Fruit fly (Drosophila melanogaster) whole organism, embryonic: ENCODE measurements around the gene gig.

Source experiments
- Ada2b ChIP-seq: fragments of 200-800 bp; sonication (Bioruptor generic); IDR thresholded peaks from 2 replicates; pipeline ENCODE4 v1.3.6; 2022; ENCODE audit warnings: missing biosample characterization, missing genetic modification characterization
- B-H2 ChIP-seq: fragments of 200-800 bp; sonication (Bioruptor generic); optimal IDR thresholded peaks from 2 replicates; lab custom pipeline; 2018; ENCODE audit warnings: missing biosample characterization, mild to moderate bottlenecking, missing genetic modification characterization
- CG10267 ChIP-seq: fragments of 200-800 bp; sonication (Bioruptor generic); optimal IDR thresholded peaks from 2 replicates; lab custom pipeline; 2018; ENCODE audit warnings: missing biosample characterization, mild to moderate bottlenecking, missing genetic modification characterization, moderate library complexity
- CG10321 ChIP-seq: fragments of 200-800 bp; sonication (Bioruptor generic); IDR thresholded peaks from 2 replicates; pipeline ENCODE4 v1.3.6; 2022; ENCODE audit warnings: missing biosample characterization, missing genetic modification characterization
- CG12659 ChIP-seq: fragments of 200-800 bp; sonication (Bioruptor generic); optimal IDR thresholded peaks from 3 replicates; lab custom pipeline; 2017; ENCODE audit warnings: mild to moderate bottlenecking, missing biosample characterization, missing genetic modification reagents, missing genetic modification characterization
- CG13424 ChIP-seq: fragments of 200-800 bp; sonication (Bioruptor generic); optimal IDR thresholded peaks from 2 replicates; lab custom pipeline; 2019; ENCODE audit warnings: missing biosample characterization, mild to moderate bottlenecking, missing genetic modification characterization, moderate library complexity
- CG14014 ChIP-seq: fragments of 200-800 bp; sonication (Bioruptor generic); IDR thresholded peaks from 2 replicates; pipeline ENCODE4 v1.3.6; 2022; ENCODE audit warnings: missing biosample characterization, missing genetic modification characterization
- CG14710 ChIP-seq: fragments of 200-800 bp; sonication (Bioruptor generic); optimal IDR thresholded peaks from 3 replicates; lab custom pipeline; 2019; ENCODE audit warnings: missing biosample characterization, mild to moderate bottlenecking, missing genetic modification characterization, moderate library complexity
- CG17361 ChIP-seq: fragments of 200-800 bp; sonication (Bioruptor generic); IDR thresholded peaks from 3 replicates; pipeline ENCODE4 v1.3.6; 2022; ENCODE audit warnings: missing biosample characterization, missing genetic modification characterization
- CG17568 ChIP-seq: fragments of 200-800 bp; sonication (Bioruptor generic); optimal IDR thresholded peaks from 2 replicates; lab custom pipeline; 2018; ENCODE audit warnings: missing biosample characterization, mild to moderate bottlenecking, missing genetic modification characterization, moderate library complexity
- CG18011 ChIP-seq: fragments of 200-800 bp; sonication (Bioruptor generic); optimal IDR thresholded peaks from 2 replicates; lab custom pipeline; 2017; ENCODE audit warnings: missing biosample characterization, missing genetic modification characterization, mild to moderate bottlenecking, moderate library complexity, missing genotype
- CG1832 ChIP-seq: fragments of 200-800 bp; sonication (Bioruptor generic); optimal IDR thresholded peaks from 2 replicates; lab custom pipeline; 2017; ENCODE audit warnings: missing biosample characterization, mild to moderate bottlenecking, missing genetic modification characterization, inconsistent platforms
- CG2712 ChIP-seq: fragments of 200-800 bp; optimal IDR thresholded peaks from 3 replicates; lab custom pipeline; 2019; ENCODE audit warnings: missing biosample characterization, mild to moderate bottlenecking, missing genetic modification characterization, moderate library complexity
- CG32772 ChIP-seq: fragments of 200-800 bp; sonication (Bioruptor generic); IDR thresholded peaks from 2 replicates; pipeline ENCODE4 v1.3.6; 2022; ENCODE audit warnings: missing biosample characterization, missing genetic modification characterization
- CG3995 ChIP-seq: fragments of 200-800 bp; sonication (Bioruptor generic); optimal IDR thresholded peaks from 3 replicates; lab custom pipeline; 2016; ENCODE audit warnings: missing biosample characterization, missing genetic modification characterization
- CG4730 ChIP-seq: fragments of 200-800 bp; sonication (Bioruptor generic); IDR thresholded peaks from 2 replicates; pipeline ENCODE4 v1.3.6; 2022; ENCODE audit warnings: missing biosample characterization, missing genetic modification characterization
- CG7745 ChIP-seq: fragments of 200-800 bp; sonication (Bioruptor generic); optimal IDR thresholded peaks from 2 replicates; lab custom pipeline; 2018; ENCODE audit warnings: missing biosample characterization, mild to moderate bottlenecking, missing genetic modification characterization, moderate library complexity
- CG7963 ChIP-seq: fragments of 200-800 bp; sonication (Bioruptor generic); IDR thresholded peaks from 3 replicates; pipeline ENCODE4 v1.3.6; 2022; ENCODE audit warnings: missing biosample characterization, missing genetic modification characterization; ENCODE audit not compliant: partially characterized antibody
- Drgx ChIP-seq: fragments of 200-800 bp; sonication (Bioruptor generic); IDR thresholded peaks from 2 replicates; pipeline ENCODE4 v1.3.6; 2022; ENCODE audit warnings: missing biosample characterization, missing genetic modification characterization
- Lhr ChIP-seq: fragments of 200-800 bp; sonication (Bioruptor generic); optimal IDR thresholded peaks from 3 replicates; lab custom pipeline; 2017; ENCODE audit warnings: mild to moderate bottlenecking, missing biosample characterization, missing genetic modification reagents, missing genetic modification characterization
- MTF-1 ChIP-seq: fragments of 200-800 bp; sonication (Bioruptor generic); optimal IDR thresholded peaks from 2 replicates; lab custom pipeline; 2018; ENCODE audit warnings: missing biosample characterization, mild to moderate bottlenecking, missing genetic modification characterization, borderline replicate concordance
- NfI ChIP-seq: fragments of 200-800 bp; sonication (Bioruptor generic); optimal IDR thresholded peaks from 3 replicates; lab custom pipeline; 2018; ENCODE audit warnings: missing biosample characterization, mild to moderate bottlenecking, missing genetic modification characterization, moderate library complexity
- Oaz ChIP-seq: fragments of 200-800 bp; sonication (Bioruptor generic); IDR thresholded peaks from 2 replicates; pipeline ENCODE4 v1.3.6; 2022; ENCODE audit warnings: missing biosample characterization, missing genetic modification characterization
- Sox100B ChIP-seq: fragments of 200-800 bp; sonication (Bioruptor generic); optimal IDR thresholded peaks from 3 replicates; lab custom pipeline; 2018; ENCODE audit warnings: missing biosample characterization, mild to moderate bottlenecking, missing genetic modification characterization
- Sry-δ ChIP-seq: fragments of 200-800 bp; sonication (Bioruptor generic); optimal IDR thresholded peaks from 2 replicates; lab custom pipeline; 2016; ENCODE audit warnings: missing biosample characterization, missing genetic modification characterization
- Trl ChIP-seq, 3 experiments: fragments of >200 bp in 2 of 3; fragments of 200-800 bp in 1 of 3; sonication (Bioruptor generic) in 1 of 3; optimal IDR thresholded peaks; 2 replicates in 1 of 3; 3 replicates in 2 of 3; lab custom pipeline; 2016 to 2017; ENCODE audit warnings: missing biosample characterization in 1 of 3, missing genetic modification characterization in 1 of 3
- YL-1 ChIP-seq: fragments of 200-800 bp; sonication (Bioruptor generic); optimal IDR thresholded peaks from 3 replicates; lab custom pipeline; 2017; ENCODE audit warnings: missing biosample characterization, mild to moderate bottlenecking, missing genetic modification characterization
- al ChIP-seq: fragments of 200-800 bp; sonication (Bioruptor generic); IDR thresholded peaks from 2 replicates; pipeline ENCODE4 v1.3.6; 2022; ENCODE audit warnings: missing biosample characterization, missing genetic modification characterization
- aop ChIP-seq: fragments of 200-800 bp; sonication (Bioruptor generic); IDR thresholded peaks from 2 replicates; pipeline ENCODE4 v1.3.6; 2022; ENCODE audit warnings: missing biosample characterization, missing genetic modification characterization
- ato ChIP-seq: fragments of 200-800 bp; sonication (Bioruptor generic); IDR thresholded peaks from 2 replicates; pipeline ENCODE4 v1.3.6; 2022; ENCODE audit warnings: missing biosample characterization, missing genetic modification characterization; ENCODE audit not compliant: partially characterized antibody
- bigmax ChIP-seq: fragments of 200-800 bp; sonication (Bioruptor generic); optimal IDR thresholded peaks from 2 replicates; lab custom pipeline; 2018; ENCODE audit warnings: missing biosample characterization, mild to moderate bottlenecking, missing genetic modification characterization
- bowl ChIP-seq: fragments of 200-800 bp; sonication (Bioruptor generic); IDR thresholded peaks from 2 replicates; pipeline ENCODE4 v1.3.6; 2022; ENCODE audit warnings: missing biosample characterization, missing genetic modification characterization
- cato ChIP-seq: fragments of 200-800 bp; sonication (Bioruptor generic); optimal IDR thresholded peaks from 2 replicates; lab custom pipeline; 2016; ENCODE audit warnings: missing biosample characterization, missing genetic modification characterization, borderline replicate concordance
- corto ChIP-seq: fragments of 200-800 bp; sonication (Bioruptor generic); optimal IDR thresholded peaks from 2 replicates; lab custom pipeline; 2016; ENCODE audit warnings: missing biosample characterization, mild to moderate bottlenecking, missing genetic modification characterization, moderate library complexity
- crol ChIP-seq: fragments of 200-800 bp; sonication (Bioruptor generic); IDR thresholded peaks from 2 replicates; pipeline ENCODE4 v1.3.6; 2022; ENCODE audit warnings: missing biosample characterization, missing genetic modification characterization
- eve ChIP-seq, 2 experiments: fragments of >200 bp; optimal IDR thresholded peaks; 2 replicates each; lab custom pipeline; 2017; ENCODE audit warnings: missing biosample characterization in 2 of 2, missing genetic modification characterization in 2 of 2
- fru ChIP-seq: fragments of >200 bp; optimal IDR thresholded peaks from 2 replicates; lab custom pipeline; 2017
- lov ChIP-seq, 2 experiments: fragments of 200-800 bp in 1 of 2; fragments of >200 bp in 1 of 2; sonication (Bioruptor generic) in 1 of 2; IDR thresholded peaks in 1 of 2; optimal IDR thresholded peaks in 1 of 2; 2 replicates in 1 of 2; 3 replicates in 1 of 2; pipeline versions ENCODE4 v1.3.6 to Lab custom; 2017 to 2022; ENCODE audit warnings: missing biosample characterization in 1 of 2, missing genetic modification characterization in 1 of 2
- nerfin-1 ChIP-seq: fragments of 200-800 bp; sonication (Bioruptor generic); optimal IDR thresholded peaks from 3 replicates; lab custom pipeline; 2019; ENCODE audit warnings: missing biosample characterization, mild to moderate bottlenecking, missing genetic modification characterization, moderate library complexity
- org-1 ChIP-seq: fragments of 200-800 bp; sonication (Bioruptor generic); optimal IDR thresholded peaks from 2 replicates; lab custom pipeline; 2017; ENCODE audit warnings: missing biosample characterization, missing genetic modification characterization
- pros ChIP-seq: fragments of 200-800 bp; sonication (Bioruptor generic); optimal IDR thresholded peaks from 3 replicates; lab custom pipeline; 2019; ENCODE audit warnings: missing biosample characterization, mild to moderate bottlenecking, missing genetic modification characterization, moderate library complexity
- pum ChIP-seq: fragments of 200-800 bp; sonication (Bioruptor generic); optimal IDR thresholded peaks from 2 replicates; lab custom pipeline; 2016; ENCODE audit warnings: missing biosample characterization, missing genetic modification characterization
- rib ChIP-seq: fragments of 200-800 bp; sonication (Bioruptor generic); IDR thresholded peaks from 2 replicates; pipeline ENCODE4 v1.3.6; 2022; ENCODE audit warnings: missing biosample characterization, missing genetic modification characterization
- ro ChIP-seq: fragments of 200-800 bp; sonication (Bioruptor generic); IDR thresholded peaks from 2 replicates; pipeline ENCODE4 v1.3.6; 2022; ENCODE audit warnings: missing biosample characterization, missing genetic modification characterization
- schlank ChIP-seq: fragments of 200-800 bp; sonication (Bioruptor generic); optimal IDR thresholded peaks from 2 replicates; lab custom pipeline; 2018; ENCODE audit warnings: missing biosample characterization, mild to moderate bottlenecking, missing genetic modification characterization
- sens ChIP-seq: fragments of 200-800 bp; sonication (Bioruptor generic); peaks from one replicate; lab custom pipeline; 2016; ENCODE audit warnings: missing biosample characterization, missing genetic modification characterization
- sr ChIP-seq: fragments of 200-800 bp; sonication (Bioruptor generic); IDR thresholded peaks from 3 replicates; pipeline ENCODE4 v1.3.6; 2022; ENCODE audit warnings: missing biosample characterization, missing genetic modification characterization
- tll ChIP-seq, 2 experiments: fragments of 200-800 bp in 1 of 2; fragments of >200 bp in 1 of 2; sonication (Bioruptor generic) in 1 of 2; optimal IDR thresholded peaks; 2 replicates each; lab custom pipeline; 2017 to 2019; ENCODE audit warnings: missing biosample characterization in 2 of 2, missing genetic modification characterization in 2 of 2, mild to moderate bottlenecking in 1 of 2, moderate library complexity in 1 of 2
- usp ChIP-seq: fragments of >200 bp; optimal IDR thresholded peaks from 2 replicates; lab custom pipeline; 2017; ENCODE audit warnings: missing biosample characterization, missing genetic modification characterization
- yki ChIP-seq: fragments of >200 bp; optimal IDR thresholded peaks from 3 replicates; lab custom pipeline; 2018
- zf30C ChIP-seq: fragments of 200-800 bp; sonication (Bioruptor generic); optimal IDR thresholded peaks from 3 replicates; lab custom pipeline; 2018; ENCODE audit warnings: missing biosample characterization, mild to moderate bottlenecking, missing genetic modification characterization

The gig gene

DNA sequence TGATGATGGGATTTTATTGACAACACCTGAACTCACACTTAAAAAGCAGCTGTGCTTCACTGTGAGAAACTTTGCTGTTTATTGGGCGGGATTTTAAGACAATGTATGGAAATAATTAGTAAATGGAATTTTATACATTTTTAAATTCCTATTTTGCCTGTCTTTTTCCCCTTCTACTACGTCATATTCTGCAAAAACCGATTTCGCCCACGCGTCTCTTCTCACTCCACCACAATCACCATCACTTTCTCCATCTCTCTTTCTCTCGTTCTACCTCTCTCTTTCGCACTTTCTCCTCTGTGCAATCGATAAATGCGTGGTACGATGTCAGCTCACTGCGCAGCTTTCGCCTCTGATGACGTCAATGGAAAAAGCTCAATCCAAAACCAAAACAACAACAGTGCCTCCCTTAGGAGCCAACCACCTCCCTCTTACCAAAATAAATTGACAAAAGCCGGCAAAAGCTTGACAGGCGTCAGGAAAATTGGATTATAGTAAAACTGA lies 24.4 kb upstream of the gig start (continued):
- TF ChIP-seq CG10267 (tag; lab: Kevin White, UChicago), result no peak
- no peak for TF ChIP-seq bigmax
- TF ChIP-seq NfI (GFP tag; lab: Kevin White, UChicago), result no peak
- TF ChIP-seq aop (GFP tag; lab: Robert Waterston, UW), result no peak
- TF ChIP-seq Sry-δ (GFP tag; lab: Kevin White, UChicago), result no peak
- peak; percentile 60 for TF ChIP-seq sens (GFP tag; lab: Kevin White, UChicago)
- TF ChIP-seq B-H2 (GFP tag; lab: Kevin White, UChicago), result no peak
- peak; percentile 5 for TF ChIP-seq nerfin-1
- TF ChIP-seq sr (GFP tag; lab: Robert Waterston, UW), result peak; percentile 81
- TF ChIP-seq CG32772 (GFP tag; lab: Robert Waterston, UW), result no peak
- no peak for TF ChIP-seq ato (GFP tag; lab: Robert Waterston, UW)
- peak; percentile 50 for TF ChIP-seq CG1832 (GFP tag; lab: Kevin White, UChicago)
- no peak for TF ChIP-seq lov (optimal IDR thresholded peaks at IDR 0.05; lab: Kevin White, UChicago)
- TF ChIP-seq lov (GFP tag; IDR thresholded peaks at IDR 0.05; lab: Robert Waterston, UW), result no peak
- no peak for TF ChIP-seq cato (GFP tag; lab: Kevin White, UChicago)
- TF ChIP-seq CG4730 (GFP tag; lab: Robert Waterston, UW), result no peak
- TF ChIP-seq tll (GFP tag; optimal IDR thresholded peaks at IDR 0.05; lab: Kevin White, UChicago), result no peak
- peak; percentile 25; the same call in 1 of the 2 replicates for TF ChIP-seq CG10321 (GFP tag; lab: Robert Waterston, UW)
- no peak for TF ChIP-seq CG18011 (GFP tag; lab: Kevin White, UChicago)
- TF ChIP-seq corto (GFP tag; lab: Kevin White, UChicago), result no peak
- no peak for TF ChIP-seq schlank (tag; lab: Kevin White, UChicago)
- no peak for TF ChIP-seq Oaz (GFP tag; lab: Robert Waterston, UW)
- TF ChIP-seq CG7745 (tag; lab: Kevin White, UChicago), result no peak
- TF ChIP-seq CG14014, result no peak
- no peak for TF ChIP-seq bowl (GFP tag; lab: Robert Waterston, UW)
- TF ChIP-seq usp (GFP tag; lab: Kevin White, UChicago), result no peak
- no peak for TF ChIP-seq Trl (optimal IDR thresholded peaks at IDR 0.05; lab: Kevin White, UChicago)
- no peak for TF ChIP-seq Trl (GFP tag; optimal IDR thresholded peaks at IDR 0.05; lab: Kevin White, UChicago)
- TF ChIP-seq pros (GFP tag; lab: Kevin White, UChicago), result no peak
- TF ChIP-seq ro, result no peak
- TF ChIP-seq YL-1, result peak; percentile 9
- no peak for TF ChIP-seq Drgx (GFP tag; lab: Robert Waterston, UW)
- no peak for TF ChIP-seq org-1 (GFP tag; lab: Kevin White, UChicago)
- TF ChIP-seq zf30C (GFP tag; lab: Kevin White, UChicago), result no peak
- no peak for TF ChIP-seq CG17361 (GFP tag; lab: Robert Waterston, UW)
- TF ChIP-seq MTF-1 (GFP tag; lab: Kevin White, UChicago), result no peak
- TF ChIP-seq CG17568 (GFP tag; lab: Kevin White, UChicago), result no peak
- TF ChIP-seq CG2712 (tag; lab: Kevin White, UChicago), result no peak
- no peak for TF ChIP-seq Lhr (GFP tag; lab: Kevin White, UChicago)
- TF ChIP-seq al (GFP tag; lab: Robert Waterston, UW), result no peak
- TF ChIP-seq rib, result no peak
- no peak for TF ChIP-seq Ada2b (GFP tag; lab: Robert Waterston, UW)
- no peak for TF ChIP-seq yki
- TF ChIP-seq eve (GFP tag; optimal IDR thresholded peaks at IDR 0.05; lab: Kevin White, UChicago), result peak in 1 of 2 experiments; percentile 14
- no peak for TF ChIP-seq CG12659 (GFP tag; lab: Kevin White, UChicago)
- TF ChIP-seq fru (lab: Kevin White, UChicago), result no peak
- no peak for TF ChIP-seq CG3995 (GFP tag; lab: Kevin White, UChicago)
- TF ChIP-seq CG7963, result no peak
- TF ChIP-seq pum (GFP tag; lab: Kevin White, UChicago), result no peak
- TF ChIP-seq Sox100B (GFP tag; lab: Kevin White, UChicago), result no peak
- TF ChIP-seq CG13424 (tag; lab: Kevin White, UChicago), result no peak
- TF ChIP-seq crol (GFP tag; lab: Robert Waterston, UW), result no peak
- no peak for TF ChIP-seq CG14710 (tag; lab: Kevin White, UChicago)
